Fruit fly (Drosophila melanogaster) whole organism: Measurements from ENCODE around the gene Agpat4.

Experiments used
- CG8478 ChIP-seq: fragments of >200 bp; optimal IDR thresholded peaks from 2 replicates; lab custom pipeline; 2018; ENCODE audit warnings: inconsistent platforms
- Dll ChIP-seq: fragments of >200 bp; optimal IDR thresholded peaks from 2 replicates; lab custom pipeline; 2017
- EcR ChIP-seq, 2 experiments: fragments of >200 bp; optimal IDR thresholded peaks; 2 replicates each; lab custom pipeline; 2017; ENCODE audit warnings: missing biosample characterization in 2 of 2, missing genetic modification characterization in 2 of 2, missing genetic modification reagents in 2 of 2
- psq ChIP-seq: fragments of >200 bp; optimal IDR thresholded peaks from 2 replicates; lab custom pipeline; 2017

DNA sequence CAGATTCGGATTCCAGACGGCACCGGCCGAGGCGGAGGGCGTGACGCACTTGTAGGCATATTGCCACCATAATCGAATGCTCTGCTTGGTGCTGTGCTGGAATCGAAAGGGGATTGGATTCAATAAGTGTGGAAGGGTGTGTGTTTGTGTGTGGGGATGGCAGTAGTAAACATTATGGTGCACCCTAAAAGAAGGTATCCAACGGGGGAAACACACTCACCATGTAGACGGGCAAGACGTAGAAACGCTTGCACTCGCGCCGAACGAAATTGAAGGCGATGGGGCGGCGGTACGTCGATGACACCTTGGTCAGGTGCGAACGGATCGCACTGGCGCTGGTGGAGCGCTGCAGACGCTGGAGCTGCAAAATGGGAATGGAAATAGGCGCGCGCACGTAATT is 9.9 kb upstream of the Agpat4 start:
- no peak for TF ChIP-seq EcR (GFP tag; optimal IDR thresholded peaks at IDR 0.05; lab: Kevin White, UChicago)
- no peak for TF ChIP-seq psq
- TF ChIP-seq CG8478 (lab: Kevin White, UChicago) = no peak
- TF ChIP-seq Dll (lab: Kevin White, UChicago) = no peak
